Fruit fly (Drosophila melanogaster) whole organism, larva: ENCODE data around the gene SKIP.
"Not testable (repeated sequence)": the region's sequence is repeated elsewhere in the genome, so short reads cannot be mapped to it uniquely, and the experiment has no call there.

Experiments
- noc ChIP-seq: fragments of 200-800 bp; sonication (Bioruptor generic); optimal IDR thresholded peaks from 3 replicates; lab custom pipeline; 2019; ENCODE audit warnings: missing biosample characterization, mild to moderate bottlenecking, missing genetic modification characterization, moderate library complexity

The SKIP gene

dm6 chr3R:22202457-22202856 is 68.8 kb downstream of the SKIP start:
- no peak for TF ChIP-seq noc (tag; lab: Kevin White, UChicago)

DNA sequence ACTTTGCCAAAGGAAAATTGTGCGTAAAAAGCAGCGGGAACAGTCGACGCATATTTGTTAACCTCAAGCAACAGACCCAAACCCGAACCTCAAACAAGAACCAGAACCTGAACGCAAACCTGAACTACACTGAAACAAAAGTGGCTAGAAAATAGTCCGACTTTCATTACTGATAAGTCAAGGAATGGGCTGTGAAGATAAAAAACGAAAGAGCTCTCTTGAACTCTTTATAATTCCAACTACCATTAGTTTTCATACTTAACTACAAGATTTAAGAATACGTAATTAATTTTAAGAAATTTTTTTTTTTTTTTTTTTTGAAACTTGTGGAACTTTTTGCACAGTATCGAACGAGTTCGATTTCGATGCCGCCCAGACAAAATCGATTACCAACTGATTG is 71.9 kb downstream of the SKIP start:
- TF ChIP-seq noc (tag; lab: Kevin White, UChicago) = no peak

DNA sequence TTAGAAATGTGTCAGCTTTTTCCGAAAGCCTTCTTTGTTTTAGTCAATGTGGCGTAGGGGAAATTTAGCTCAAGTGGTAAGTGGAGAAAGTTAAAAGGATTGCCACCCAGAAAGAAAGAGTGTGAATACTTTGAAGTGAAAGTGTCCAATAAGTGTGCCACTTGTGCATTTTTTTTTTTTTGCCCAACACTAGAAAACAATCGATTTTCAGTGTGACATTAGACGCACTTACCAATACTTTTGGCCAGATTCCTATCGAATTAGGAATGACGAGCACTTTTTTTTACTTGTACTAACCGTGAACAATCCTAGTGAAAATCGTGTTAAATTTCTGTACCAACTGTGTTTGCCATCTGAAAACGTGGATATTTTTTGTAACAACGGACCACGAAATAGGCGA is 77.9 kb downstream of the SKIP start, which contains the start of gene Gld2:
Gld2 (plus strand) TSS at position 301 of the 400 bp plus-strand sequence.
- no peak for TF ChIP-seq noc (tag; lab: Kevin White, UChicago)

DNA sequence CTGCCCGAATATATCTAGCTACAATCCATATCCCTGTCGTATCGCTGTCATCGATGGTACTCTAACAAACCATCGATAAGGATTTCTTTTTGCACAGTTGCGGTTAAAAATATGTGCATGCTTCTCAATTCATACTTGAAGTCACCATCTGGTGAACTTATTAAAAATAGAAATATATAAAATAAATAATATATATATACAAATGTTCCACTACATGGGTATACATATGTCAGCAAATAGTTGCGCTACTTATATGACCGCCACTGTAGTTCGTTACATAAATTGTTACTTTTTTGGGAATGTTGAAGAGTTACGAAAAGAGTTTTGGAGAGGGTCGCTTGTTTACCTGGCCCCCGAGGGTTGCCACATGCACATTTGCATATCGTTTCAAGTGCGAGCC is 87.2 kb downstream of the SKIP start:
- no peak for TF ChIP-seq noc (tag; lab: Kevin White, UChicago)

- TF ChIP-seq noc (tag; lab: Kevin White, UChicago) = no peak
Measured at dm6 chr3R:22223377-22223776, 89.7 kb downstream of the SKIP start.

DNA sequence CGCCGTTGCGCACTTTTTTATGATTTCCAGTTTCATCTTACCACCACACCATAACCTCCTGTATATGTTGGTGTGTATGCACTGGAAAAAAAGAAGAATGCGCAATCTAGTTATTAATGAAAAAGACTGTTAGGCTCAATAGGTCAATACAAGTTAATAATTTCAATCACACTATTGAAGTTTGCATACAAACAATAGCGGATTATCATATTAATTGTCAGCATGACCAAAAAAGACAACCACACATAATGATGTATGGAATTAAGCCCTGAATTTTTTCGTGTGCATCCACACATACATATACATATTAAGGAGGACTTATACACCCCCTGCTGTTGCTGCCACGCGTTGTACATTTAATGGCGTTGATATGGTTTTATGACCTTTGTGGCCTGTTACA is 103.1 kb downstream of the SKIP start:
- no peak for TF ChIP-seq noc (tag; lab: Kevin White, UChicago)

DNA sequence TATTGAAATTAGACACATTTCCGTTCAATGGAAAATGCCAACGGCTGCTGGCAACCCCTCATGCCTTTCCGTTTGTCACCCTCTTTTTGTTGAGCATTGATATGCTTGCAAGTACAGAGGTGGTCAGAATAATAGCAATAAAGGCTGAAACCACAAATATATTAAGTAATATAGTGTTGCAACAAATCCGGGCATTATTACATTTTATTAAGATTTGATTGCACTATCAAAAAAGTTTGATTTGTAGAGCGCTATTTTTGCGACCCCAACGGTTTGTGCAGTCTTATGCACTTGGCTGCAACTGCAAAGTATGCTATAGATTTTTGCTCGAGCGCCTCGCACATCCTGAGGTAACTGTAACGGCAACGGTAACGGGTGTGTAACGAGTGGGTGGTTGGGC is 126.6 kb downstream of the SKIP start:
- TF ChIP-seq noc (tag; lab: Kevin White, UChicago) = no peak

DNA sequence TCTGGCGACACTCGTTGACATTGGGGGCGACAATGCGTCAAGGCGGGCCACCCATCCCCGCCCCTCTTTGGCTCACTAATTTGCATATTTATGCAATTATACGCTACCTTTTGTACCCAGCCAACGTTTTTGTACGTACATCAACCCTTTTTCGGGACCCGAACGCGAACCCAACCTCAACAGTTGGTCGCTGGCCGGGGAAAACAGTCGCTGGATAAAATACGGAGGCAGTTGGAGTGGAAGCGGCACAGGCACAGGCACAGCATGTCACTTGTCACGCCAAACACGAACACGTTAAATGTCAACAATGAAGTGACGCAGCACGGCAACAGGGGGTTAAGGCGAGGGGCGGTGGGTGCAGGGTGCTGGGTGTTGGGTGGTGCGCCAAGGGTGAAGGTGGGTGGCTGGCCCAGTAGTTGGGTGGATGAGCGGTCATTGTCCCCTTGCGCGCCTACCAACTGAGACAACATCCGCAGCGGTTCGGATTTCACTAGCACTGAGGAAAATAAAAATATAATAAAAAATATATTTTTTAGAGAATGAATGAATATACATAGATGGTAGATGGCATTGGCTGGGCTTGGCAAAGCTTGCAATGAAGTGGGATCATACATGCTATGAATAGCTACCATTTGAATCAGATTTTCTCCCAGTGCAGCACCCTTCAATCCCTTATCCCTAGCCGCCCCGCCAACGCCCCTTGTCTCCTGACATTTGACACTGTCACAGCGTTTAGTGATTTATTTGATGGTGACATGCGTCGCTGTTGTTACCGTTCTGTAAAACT is 127.2 kb downstream of the SKIP start:
- TF ChIP-seq noc (tag; lab: Kevin White, UChicago) = no peak

DNA sequence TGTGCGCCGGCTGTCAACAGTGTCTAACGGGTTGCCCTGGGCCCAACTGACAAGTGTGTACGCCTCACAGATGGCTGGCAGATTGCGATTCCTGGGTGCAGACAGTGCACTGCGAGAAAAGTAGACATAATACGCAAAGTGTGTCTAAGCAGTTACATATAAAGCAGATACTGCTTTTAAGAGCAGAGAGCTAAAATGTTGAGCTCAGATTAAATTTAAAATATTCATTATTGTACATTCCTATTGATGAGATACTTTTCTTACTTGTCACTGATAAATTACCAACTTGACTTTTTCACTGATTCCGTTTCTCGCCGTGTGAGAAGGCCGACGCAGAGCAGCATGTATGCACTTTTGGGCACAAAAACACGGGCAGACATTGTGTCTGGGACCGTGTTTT is 133.7 kb downstream of the SKIP start:
- TF ChIP-seq noc (tag; lab: Kevin White, UChicago) = no peak

dm6 chr3R:22268845-22269244 is 135.2 kb downstream of the SKIP start:
- TF ChIP-seq noc (tag; lab: Kevin White, UChicago) = no peak

DNA sequence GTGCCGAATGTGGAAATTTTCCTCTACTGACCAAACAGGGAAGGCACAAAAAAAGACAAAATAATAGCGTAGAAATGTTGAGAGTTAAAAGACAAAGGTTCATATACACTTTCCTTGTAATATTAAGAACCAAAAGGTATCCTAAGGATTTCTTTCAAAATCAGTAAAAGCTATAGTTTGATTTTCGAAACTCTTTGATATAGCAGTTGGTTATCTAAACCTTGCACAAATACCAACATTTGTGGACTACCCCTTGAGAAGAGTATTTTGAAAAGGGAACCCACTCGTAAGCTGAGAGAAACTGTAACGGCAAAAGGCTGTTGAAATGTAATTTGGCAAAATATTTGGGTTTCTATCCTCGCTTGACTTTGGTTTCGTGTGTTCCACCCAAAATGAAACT is 136.2 kb downstream of the SKIP start:
- TF ChIP-seq noc (tag; lab: Kevin White, UChicago) = no peak

DNA sequence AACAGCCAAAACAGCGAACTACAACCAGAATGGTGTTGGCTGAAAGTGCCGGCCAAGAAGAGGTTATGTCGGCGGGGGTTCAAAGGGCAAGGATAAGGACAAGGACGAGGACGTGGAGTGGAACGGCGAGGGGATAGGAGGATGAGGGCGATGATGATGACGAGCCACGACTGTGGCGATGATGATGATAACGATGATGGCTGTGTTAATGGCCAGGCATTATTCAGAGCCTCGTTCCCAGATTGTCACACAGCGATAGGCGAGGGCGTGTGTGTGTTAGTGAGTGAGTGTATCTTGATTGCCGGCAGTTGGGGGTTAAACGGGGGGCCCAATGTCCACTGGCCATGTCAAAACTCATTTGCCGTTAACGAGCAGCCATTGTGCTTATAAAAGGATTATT is 139.3 kb downstream of the SKIP start:
- TF ChIP-seq noc (tag; lab: Kevin White, UChicago) = no peak

- TF ChIP-seq noc (tag; lab: Kevin White, UChicago) = no peak
Measured at dm6 chr3R:22287470-22287869, 153.8 kb downstream of the SKIP start.

DNA sequence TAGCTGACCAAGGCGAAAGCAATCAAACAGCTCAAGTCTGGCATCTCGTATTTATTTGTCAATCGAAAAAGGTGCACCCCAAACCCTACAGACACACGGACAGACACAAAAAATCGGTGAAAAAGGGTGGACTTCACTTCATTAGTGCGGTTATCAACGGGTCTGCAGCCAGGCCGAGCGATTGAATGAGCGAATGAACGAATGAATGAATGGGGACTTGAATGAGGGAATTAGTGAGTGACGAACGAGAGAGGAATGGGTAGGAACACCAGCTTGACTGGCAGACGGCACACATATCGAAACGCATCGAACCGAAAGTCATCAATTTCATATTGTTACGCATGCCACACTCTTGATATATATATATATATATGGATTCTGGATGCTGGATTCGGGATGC is 154.7 kb downstream of the SKIP start:
- TF ChIP-seq noc (tag; lab: Kevin White, UChicago) = no peak

dm6 chr3R:22298505-22298904 is 164.9 kb downstream of the SKIP start, which contains the start of gene CG7084:
Gene CG7084, plus strand, starts transcription at chr3R:22298805.
- not testable (repeated sequence) for TF ChIP-seq noc (tag; lab: Kevin White, UChicago)

DNA sequence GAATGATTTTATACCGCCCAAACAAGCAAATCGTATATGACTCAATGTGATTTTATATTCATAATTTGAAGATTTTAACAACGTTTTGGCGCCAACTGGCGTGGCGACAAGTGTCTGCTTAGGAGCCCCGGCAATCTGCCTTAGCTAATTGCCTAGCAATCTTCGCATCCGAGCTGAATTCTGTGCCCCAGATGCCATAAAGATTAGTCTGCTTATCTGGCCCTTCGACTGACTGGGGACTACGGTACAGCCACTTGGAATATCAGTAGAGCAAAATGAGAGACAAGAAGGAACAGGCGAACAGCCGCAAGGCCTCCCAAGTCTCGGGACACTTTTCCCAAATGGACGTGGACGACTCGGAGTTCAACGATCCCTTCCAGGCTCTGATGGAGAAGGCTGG is 166.4 kb downstream of the SKIP start:
- no peak for TF ChIP-seq noc (tag; lab: Kevin White, UChicago)

dm6 chr3R:22323994-22324393 is 190.4 kb downstream of the SKIP start, which contains the start of gene CG34377:
Gene CG34377, minus strand, starts transcription at chr3R:22324094.
- no peak for TF ChIP-seq noc (tag; lab: Kevin White, UChicago)
